Fruit fly (Drosophila melanogaster) Kc167 (cell line): ENCODE results near the gene CG5861.

ENCODE experiments used
- Sin3A ChIP-seq: fragments of >200 bp; optimal IDR thresholded peaks from 2 replicates; lab custom pipeline; 2018; ENCODE audit warnings: missing external identifiers
- h ChIP-seq: fragments of >200 bp; optimal IDR thresholded peaks from 3 replicates; lab custom pipeline; 2018; ENCODE audit warnings: missing external identifiers
- insv ChIP-seq: fragments of >200 bp; optimal IDR thresholded peaks from 3 replicates; lab custom pipeline; 2018; ENCODE audit warnings: missing external identifiers
- psq ChIP-seq: fragments of >200 bp; optimal IDR thresholded peaks from 2 replicates; lab custom pipeline; 2017; ENCODE audit warnings: missing external identifiers

DNA sequence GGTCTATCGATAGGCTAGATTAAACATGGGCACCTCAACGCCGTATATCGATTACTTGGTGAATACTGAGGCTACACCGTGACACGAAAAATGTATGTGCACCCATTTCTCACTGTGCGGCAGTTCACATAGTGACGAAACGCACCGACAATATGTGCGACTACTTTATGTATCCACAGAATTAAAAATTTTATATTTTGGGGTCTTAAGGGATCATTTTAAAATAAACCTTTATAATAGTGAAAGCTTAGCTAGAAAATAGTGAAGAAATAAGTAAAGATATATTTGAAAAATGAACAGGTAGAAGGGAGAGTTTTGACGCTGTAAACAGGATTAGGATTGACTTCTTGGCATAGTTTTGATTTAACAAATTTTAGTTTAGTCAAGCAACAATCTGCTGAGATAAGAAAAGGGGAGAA is 22.0 kb upstream of the CG5861 start, which contains the start of gene mRpL4:
- no peak for TF ChIP-seq Sin3A (lab: Kevin White, UChicago)
- TF ChIP-seq psq (lab: Kevin White, UChicago) = no peak
- no peak for TF ChIP-seq insv (lab: Kevin White, UChicago)
- no peak for TF ChIP-seq h (lab: Kevin White, UChicago)
